Worm (Caenorhabditis elegans) whole organism, mixed stage, embryonic: ENCODE data around the gene haf-2.

Experiments used
- blmp-1 ChIP-seq: fragments of 150-350 bp; optimal IDR thresholded peaks from 2 replicates; lab custom pipeline; 2014; ENCODE audit warnings: missing biosample characterization, missing genetic modification characterization
- drap-1 ChIP-seq: fragments of 200-800 bp; sonication (Bioruptor generic); optimal IDR thresholded peaks from 3 replicates; lab custom pipeline; 2018; ENCODE audit warnings: mild to moderate bottlenecking, missing genetic modification characterization, missing compliant biosample characterization
- elt-1 ChIP-seq: sonication (generic microtip); optimal IDR thresholded peaks from 2 replicates; lab custom pipeline; 2017; ENCODE audit warnings: missing genetic modification characterization, mild to moderate bottlenecking, missing compliant biosample characterization, antibody characterized with exemption, moderate library complexity, borderline replicate concordance; ENCODE audit not compliant: insufficient read depth
- flh-1 ChIP-seq: fragments of 200-800 bp; sonication (Bioruptor generic); optimal IDR thresholded peaks from 2 replicates; lab custom pipeline; 2018; ENCODE audit warnings: mild to moderate bottlenecking, missing genetic modification characterization, moderate library complexity, missing compliant biosample characterization
- lin-13 ChIP-seq: fragments of 150-350 bp; optimal IDR thresholded peaks from 2 replicates; lab custom pipeline; 2014; ENCODE audit warnings: missing biosample characterization, missing genetic modification characterization
- lsy-2 ChIP-seq: fragments of 150-350 bp; optimal IDR thresholded peaks from 2 replicates; lab custom pipeline; 2014; ENCODE audit warnings: missing biosample characterization, missing genetic modification characterization
- mep-1 ChIP-seq: fragments of 150-350 bp; optimal IDR thresholded peaks from 2 replicates; lab custom pipeline; 2017; ENCODE audit warnings: missing biosample characterization, missing genetic modification reagents, missing genetic modification characterization, inconsistent platforms
- nhr-12 ChIP-seq: fragments of 150-350 bp; optimal IDR thresholded peaks from 2 replicates; lab custom pipeline; 2014; ENCODE audit warnings: missing biosample characterization, missing genetic modification characterization
- nhr-2 ChIP-seq: fragments of 150-350 bp; optimal IDR thresholded peaks from 2 replicates; lab custom pipeline; 2014; ENCODE audit warnings: missing biosample characterization, missing genetic modification characterization
- nhr-28 ChIP-seq: fragments of 150-350 bp; optimal IDR thresholded peaks from 2 replicates; lab custom pipeline; 2014; ENCODE audit warnings: missing biosample characterization, missing genetic modification characterization
- nhr-76 ChIP-seq: sonication (generic microtip); optimal IDR thresholded peaks from 2 replicates; lab custom pipeline; 2017; ENCODE audit warnings: missing biosample characterization, missing genetic modification characterization
- pha-4 ChIP-seq: fragments of 150-350 bp; optimal IDR thresholded peaks from 2 replicates; lab custom pipeline; 2018; ENCODE audit warnings: missing biosample characterization, missing genetic modification reagents, missing genetic modification characterization
- ztf-11 ChIP-seq: fragments of 150-350 bp; optimal IDR thresholded peaks from 2 replicates; lab custom pipeline; 2014; ENCODE audit warnings: missing biosample characterization, missing genetic modification characterization

- TF ChIP-seq ztf-11 (tag; lab: Kevin White, UChicago) (no peak), lin-13 (tag; lab: Kevin White, UChicago) (no peak), pha-4 (tag; lab: Kevin White, UChicago) (no peak), flh-1 (no peak), drap-1 (no peak), nhr-76 (tag; lab: Kevin White, UChicago) (no peak), blmp-1 (no peak), lsy-2 (tag; lab: Kevin White, UChicago) (no peak), nhr-2 (tag; lab: Kevin White, UChicago) (no peak), nhr-28 (tag; lab: Kevin White, UChicago) (no peak), mep-1 (tag; lab: Kevin White, UChicago) (no peak), elt-1 (tag; lab: Kevin White, UChicago) (no peak), nhr-12 (tag; lab: Kevin White, UChicago) (no peak)
Observed at ce11 chrII:7390335-7390734, 34.1 kb upstream of the haf-2 start.
